Worm (Caenorhabditis elegans): ENCODE data around the gene ZC412.10.

- TF ChIP-seq fos-1 (tag; optimal IDR thresholded peaks at IDR 0.05) = no peak
- no peak for TF ChIP-seq nhr-11 (tag; optimal IDR thresholded peaks at IDR 0.05)
- no peak for TF ChIP-seq pqm-1 (tag; optimal IDR thresholded peaks at IDR 0.05)
- TF ChIP-seq egl-43 (GFP tag; IDR thresholded peaks at IDR 0.05) = no peak
- TF ChIP-seq nhr-41 (GFP tag; IDR thresholded peaks at IDR 0.05) = no peak
- TF ChIP-seq F44E2.7 (GFP tag; IDR thresholded peaks at IDR 0.05) = no peak
- peak; percentile 69 for TF ChIP-seq aha-1 (tag)
- TF ChIP-seq nhr-10 (tag; optimal IDR thresholded peaks at IDR 0.05) = no peak
- no peak for TF ChIP-seq lsy-2 (tag; optimal IDR thresholded peaks at IDR 0.05)
- no peak for TF ChIP-seq cey-2 (tag; optimal IDR thresholded peaks at IDR 0.05; ENCODE audit: borderline replicate concordance, insufficient read depth)
- no peak for TF ChIP-seq aly-2 (tag; optimal IDR thresholded peaks at IDR 0.05)
- TF ChIP-seq lir-3 (tag; optimal IDR thresholded peaks at IDR 0.05) = no peak
Measured at ce11 chrV:14838130-14838529, 38.5 kb downstream of the ZC412.10 start.
